Fruit fly (Drosophila melanogaster) whole organism, embryonic: Measurements from ENCODE around the gene Rab26.
A peak's percentile ranks its signal among the peaks of the same experiment; 100 is the strongest.

Source experiments
- Atf6 ChIP-seq: fragments of 200-800 bp; sonication (Bioruptor generic); IDR thresholded peaks from 2 replicates; pipeline ENCODE4 v1.3.6; 2022; ENCODE audit warnings: missing biosample characterization, missing genetic modification characterization
- CG10431 ChIP-seq: fragments of 200-800 bp; sonication (Bioruptor generic); optimal IDR thresholded peaks from 3 replicates; lab custom pipeline; 2018; ENCODE audit warnings: missing biosample characterization, mild to moderate bottlenecking, missing genetic modification characterization
- CG11093 ChIP-seq: fragments of 200-800 bp; sonication (Bioruptor generic); IDR thresholded peaks from 3 replicates; pipeline ENCODE4 v1.3.6; 2022; ENCODE audit warnings: missing biosample characterization, missing genetic modification characterization
- CG12219 ChIP-seq: fragments of 200-800 bp; sonication (Bioruptor generic); optimal IDR thresholded peaks from 3 replicates; lab custom pipeline; 2018; ENCODE audit warnings: missing biosample characterization, mild to moderate bottlenecking, missing genetic modification characterization
- CG12942 ChIP-seq: fragments of 200-800 bp; sonication (Bioruptor generic); optimal IDR thresholded peaks from 3 replicates; lab custom pipeline; 2016; ENCODE audit warnings: missing biosample characterization, missing genetic modification characterization
- CG13424 ChIP-seq: fragments of 200-800 bp; sonication (Bioruptor generic); optimal IDR thresholded peaks from 2 replicates; lab custom pipeline; 2019; ENCODE audit warnings: missing biosample characterization, mild to moderate bottlenecking, missing genetic modification characterization, moderate library complexity
- CG14014 ChIP-seq: fragments of 200-800 bp; sonication (Bioruptor generic); IDR thresholded peaks from 2 replicates; pipeline ENCODE4 v1.3.6; 2022; ENCODE audit warnings: missing biosample characterization, missing genetic modification characterization
- CG15601 ChIP-seq: fragments of 200-800 bp; sonication (Bioruptor generic); optimal IDR thresholded peaks from 3 replicates; lab custom pipeline; 2019; ENCODE audit warnings: missing biosample characterization, mild to moderate bottlenecking, missing genetic modification characterization, moderate library complexity
- CG2712 ChIP-seq: fragments of 200-800 bp; optimal IDR thresholded peaks from 3 replicates; lab custom pipeline; 2019; ENCODE audit warnings: missing biosample characterization, mild to moderate bottlenecking, missing genetic modification characterization, moderate library complexity
- CG31388 ChIP-seq: fragments of 200-800 bp; sonication (Bioruptor generic); optimal IDR thresholded peaks from 2 replicates; lab custom pipeline; 2016; ENCODE audit warnings: missing biosample characterization, missing genetic modification characterization
- CG32767 ChIP-seq: fragments of 200-800 bp; sonication (Bioruptor generic); IDR thresholded peaks from 2 replicates; pipeline ENCODE4 v1.3.6; 2022; ENCODE audit warnings: missing biosample characterization, missing genetic modification characterization
- CG7839 ChIP-seq: fragments of 200-800 bp; sonication (Bioruptor generic); optimal IDR thresholded peaks from 3 replicates; lab custom pipeline; 2018; ENCODE audit warnings: missing biosample characterization, mild to moderate bottlenecking, missing genetic modification characterization, moderate library complexity
- CG8290 ChIP-seq, 3 experiments: fragments of 200-800 bp; sonication (Bioruptor generic); optimal IDR thresholded peaks; 2 replicates each; lab custom pipeline; 2016 to 2019; ENCODE audit warnings: missing biosample characterization in 3 of 3, missing genetic modification characterization in 3 of 3, mild to moderate bottlenecking in 2 of 3, moderate library complexity in 1 of 3
- CG9609 ChIP-seq: fragments of 200-800 bp; sonication (Bioruptor generic); optimal IDR thresholded peaks from 3 replicates; lab custom pipeline; 2016; ENCODE audit warnings: missing biosample characterization, missing genetic modification characterization
- CG9797 ChIP-seq: fragments of 200-800 bp; sonication (Bioruptor generic); optimal IDR thresholded peaks from 3 replicates; lab custom pipeline; 2018; ENCODE audit warnings: missing biosample characterization, mild to moderate bottlenecking, missing genetic modification characterization
- Chrac-16 ChIP-seq: fragments of 200-800 bp; sonication (Bioruptor generic); optimal IDR thresholded peaks from 3 replicates; lab custom pipeline; 2016; ENCODE audit warnings: missing biosample characterization, missing genetic modification characterization
- Dek ChIP-seq: fragments of 200-800 bp; sonication (Bioruptor generic); optimal IDR thresholded peaks from 3 replicates; lab custom pipeline; 2019; ENCODE audit warnings: missing biosample characterization, mild to moderate bottlenecking, missing genetic modification characterization, moderate library complexity
- Dp ChIP-seq: fragments of 200-800 bp; sonication (Bioruptor generic); optimal IDR thresholded peaks from 2 replicates; lab custom pipeline; 2018; ENCODE audit warnings: missing biosample characterization, mild to moderate bottlenecking, missing genetic modification characterization, moderate library complexity
- Dref ChIP-seq: fragments of 200-800 bp; sonication (Bioruptor generic); IDR thresholded peaks from 2 replicates; pipeline ENCODE4 v1.3.6; 2022; ENCODE audit warnings: missing biosample characterization, missing genetic modification characterization
- E2f2 ChIP-seq: fragments of 200-800 bp; sonication (Bioruptor generic); IDR thresholded peaks from 2 replicates; pipeline ENCODE4 v1.3.6; 2022; ENCODE audit warnings: missing biosample characterization, missing genetic modification characterization
- Elba2 ChIP-seq: fragments of 200-800 bp; sonication (Bioruptor generic); optimal IDR thresholded peaks from 3 replicates; lab custom pipeline; 2016; ENCODE audit warnings: missing biosample characterization, missing genetic modification characterization
- Fer1 ChIP-seq: fragments of 200-800 bp; sonication (Bioruptor generic); optimal IDR thresholded peaks from 2 replicates; lab custom pipeline; 2017; ENCODE audit warnings: missing biosample characterization, mild to moderate bottlenecking, missing genetic modification characterization
- H15 ChIP-seq: fragments of 200-800 bp; sonication (Bioruptor generic); IDR thresholded peaks from 3 replicates; pipeline ENCODE4 v1.3.6; 2022; ENCODE audit warnings: missing biosample characterization, missing genetic modification characterization
- HmgD ChIP-seq: fragments of 200-800 bp; sonication (Bioruptor generic); optimal IDR thresholded peaks from 3 replicates; lab custom pipeline; 2016; ENCODE audit warnings: missing biosample characterization, missing genetic modification characterization
- Hr3 ChIP-seq: fragments of 200-800 bp; sonication (Bioruptor generic); optimal IDR thresholded peaks from 3 replicates; lab custom pipeline; 2016; ENCODE audit warnings: missing biosample characterization, missing genetic modification characterization
- Max ChIP-seq: fragments of 200-800 bp; sonication (Bioruptor generic); optimal IDR thresholded peaks from 2 replicates; lab custom pipeline; 2016; ENCODE audit warnings: missing biosample characterization, mild to moderate bottlenecking, missing genetic modification characterization
- Opbp ChIP-seq: fragments of 200-800 bp; sonication (Bioruptor generic); IDR thresholded peaks from 3 replicates; pipeline ENCODE4 v1.3.6; 2022; ENCODE audit warnings: missing biosample characterization, missing genetic modification characterization; ENCODE audit not compliant: partially characterized antibody
- PHDP ChIP-seq: fragments of 200-800 bp; sonication (Bioruptor generic); optimal IDR thresholded peaks from 3 replicates; lab custom pipeline; 2018; ENCODE audit warnings: missing biosample characterization, mild to moderate bottlenecking, missing genetic modification characterization, moderate library complexity
- TFAM ChIP-seq: fragments of 200-800 bp; sonication (Bioruptor generic); optimal IDR thresholded peaks from 2 replicates; lab custom pipeline; 2017; ENCODE audit warnings: missing biosample characterization, missing genetic modification characterization, inconsistent platforms
- Trl ChIP-seq, 3 experiments: fragments of >200 bp in 2 of 3; fragments of 200-800 bp in 1 of 3; sonication (Bioruptor generic) in 1 of 3; optimal IDR thresholded peaks; 2 replicates in 1 of 3; 3 replicates in 2 of 3; lab custom pipeline; 2016 to 2017; ENCODE audit warnings: missing biosample characterization in 1 of 3, missing genetic modification characterization in 1 of 3
- ara ChIP-seq: fragments of 200-800 bp; sonication (Bioruptor generic); IDR thresholded peaks from 2 replicates; pipeline ENCODE4 v1.3.6; 2022; ENCODE audit warnings: missing biosample characterization, missing genetic modification characterization
- bab2 ChIP-seq: fragments of 200-800 bp; sonication (Bioruptor generic); optimal IDR thresholded peaks from 2 replicates; lab custom pipeline; 2016; ENCODE audit warnings: missing biosample characterization, missing genetic modification characterization
- bbx ChIP-seq: fragments of 200-800 bp; sonication (Bioruptor generic); IDR thresholded peaks from 2 replicates; pipeline ENCODE4 v1.3.6; 2022; ENCODE audit warnings: missing biosample characterization, missing genetic modification characterization; ENCODE audit not compliant: partially characterized antibody
- corto ChIP-seq: fragments of 200-800 bp; sonication (Bioruptor generic); optimal IDR thresholded peaks from 2 replicates; lab custom pipeline; 2016; ENCODE audit warnings: missing biosample characterization, mild to moderate bottlenecking, missing genetic modification characterization, moderate library complexity
- cwo ChIP-seq: fragments of 200-800 bp; sonication (Bioruptor generic); optimal IDR thresholded peaks from 3 replicates; lab custom pipeline; 2017; ENCODE audit warnings: missing biosample characterization, missing genetic modification characterization, mild to moderate bottlenecking, moderate library complexity, missing genetic modification reagents
- eyg ChIP-seq: fragments of 200-800 bp; sonication (Bioruptor generic); optimal IDR thresholded peaks from 3 replicates; lab custom pipeline; 2016; ENCODE audit warnings: missing biosample characterization, missing genetic modification characterization
- ftz-f1 ChIP-seq: fragments of 200-800 bp; sonication (Bioruptor generic); optimal IDR thresholded peaks from 2 replicates; lab custom pipeline; 2016; ENCODE audit warnings: missing biosample characterization, missing genetic modification characterization
- gfzf ChIP-seq: fragments of 200-800 bp; sonication (Bioruptor generic); optimal IDR thresholded peaks from 2 replicates; lab custom pipeline; 2016; ENCODE audit warnings: missing biosample characterization, mild to moderate bottlenecking, missing genetic modification characterization, moderate library complexity
- kah ChIP-seq: fragments of 200-800 bp; sonication (Bioruptor generic); optimal IDR thresholded peaks from 2 replicates; lab custom pipeline; 2018; ENCODE audit warnings: missing biosample characterization, mild to moderate bottlenecking, missing genetic modification characterization
- lola ChIP-seq, 3 experiments: fragments of >200 bp in 2 of 3; fragments of 200-800 bp in 1 of 3; sonication (Bioruptor generic) in 1 of 3; optimal IDR thresholded peaks; 2 replicates each; lab custom pipeline; 2017 to 2019; ENCODE audit warnings: missing biosample characterization in 3 of 3, missing genetic modification characterization in 3 of 3, mild to moderate bottlenecking in 1 of 3, moderate library complexity in 1 of 3
- pita ChIP-seq: fragments of 200-800 bp; sonication (Bioruptor generic); optimal IDR thresholded peaks from 2 replicates; lab custom pipeline; 2017; ENCODE audit warnings: missing biosample characterization, mild to moderate bottlenecking, missing genetic modification characterization
- pzg ChIP-seq: fragments of 200-800 bp; sonication (Bioruptor generic); optimal IDR thresholded peaks from 3 replicates; lab custom pipeline; 2018; ENCODE audit warnings: missing biosample characterization, mild to moderate bottlenecking, missing genetic modification characterization, moderate library complexity
- row ChIP-seq: fragments of 200-800 bp; sonication (Bioruptor generic); IDR thresholded peaks from 3 replicates; pipeline ENCODE4 v1.3.6; 2022; ENCODE audit warnings: missing biosample characterization, missing genetic modification characterization
- run ChIP-seq: fragments of 200-800 bp; sonication (Bioruptor generic); optimal IDR thresholded peaks from 3 replicates; lab custom pipeline; 2018; ENCODE audit warnings: missing biosample characterization, mild to moderate bottlenecking, missing genetic modification characterization
- sima ChIP-seq: fragments of 200-800 bp; sonication (Bioruptor generic); optimal IDR thresholded peaks from 2 replicates; lab custom pipeline; 2016; ENCODE audit warnings: missing biosample characterization, missing genetic modification characterization
- sob ChIP-seq: fragments of 200-800 bp; sonication (Bioruptor generic); IDR thresholded peaks from 2 replicates; pipeline ENCODE4 v1.3.6; 2022; ENCODE audit warnings: missing biosample characterization, missing genetic modification characterization
- stwl ChIP-seq: fragments of 200-800 bp; sonication (Bioruptor generic); optimal IDR thresholded peaks from 3 replicates; lab custom pipeline; 2018; ENCODE audit warnings: missing biosample characterization, mild to moderate bottlenecking, missing genetic modification characterization, moderate library complexity
- unpg ChIP-seq: fragments of 200-800 bp; sonication (Bioruptor generic); optimal IDR thresholded peaks from 3 replicates; lab custom pipeline; 2018; ENCODE audit warnings: missing biosample characterization, mild to moderate bottlenecking, missing genetic modification characterization, moderate library complexity

Rab26 gene

dm6 chr3L:21317416-21318259 lies 936 bp upstream of the Rab26 start, which contains the start of gene Pc (continued):
- TF ChIP-seq Opbp (GFP tag; lab: Robert Waterston, UW) = peak; percentile 86
- peak; percentile 13 for TF ChIP-seq CG8290 (GFP tag; optimal IDR thresholded peaks at IDR 0.05; lab: Kevin White, UChicago)
- peak in 1 of 2 experiments; percentile 78 for TF ChIP-seq CG8290 (tag; optimal IDR thresholded peaks at IDR 0.05; lab: Kevin White, UChicago)
- no peak for TF ChIP-seq ara (GFP tag; lab: Robert Waterston, UW)
- TF ChIP-seq corto = no peak
- TF ChIP-seq CG31388 = no peak
- TF ChIP-seq bbx (GFP tag; lab: Robert Waterston, UW) = peak; percentile 88
- no peak for TF ChIP-seq Fer1 (GFP tag; lab: Kevin White, UChicago)
- no peak for TF ChIP-seq Chrac-16 (GFP tag; lab: Kevin White, UChicago)
- no peak for TF ChIP-seq eyg (GFP tag; lab: Kevin White, UChicago)
- no peak for TF ChIP-seq Atf6
- TF ChIP-seq kah (GFP tag; lab: Kevin White, UChicago) = no peak
- no peak for TF ChIP-seq CG12219 (GFP tag; lab: Kevin White, UChicago)
- peak; percentile 25 for TF ChIP-seq ftz-f1 (GFP tag; lab: Kevin White, UChicago)
- no peak for TF ChIP-seq unpg (GFP tag; lab: Kevin White, UChicago)
- TF ChIP-seq CG12942 (GFP tag; lab: Kevin White, UChicago) = no peak
- TF ChIP-seq pzg (GFP tag; lab: Kevin White, UChicago) = peak; percentile 98
- TF ChIP-seq sob = peak; percentile 48; the same call in 1 of the 2 replicates
- peak; percentile 4 for TF ChIP-seq CG9609 (GFP tag; lab: Kevin White, UChicago)
- TF ChIP-seq CG2712 (tag; lab: Kevin White, UChicago) = peak; percentile 79
- peak; percentile 5 for TF ChIP-seq CG13424 (tag; lab: Kevin White, UChicago)
- TF ChIP-seq CG7839 = peak; percentile 9
- no peak for TF ChIP-seq CG11093 (GFP tag; lab: Robert Waterston, UW)
- TF ChIP-seq row (GFP tag; lab: Robert Waterston, UW) = peak; percentile 18; the same call in 1 of the 3 replicates
- TF ChIP-seq HmgD = peak; percentile 83
- peak in 1 of 3 experiments; percentile 20 for TF ChIP-seq lola (GFP tag; optimal IDR thresholded peaks at IDR 0.05; lab: Kevin White, UChicago)
- no peak for TF ChIP-seq Hr3
- no peak for TF ChIP-seq TFAM
- no peak for TF ChIP-seq PHDP (tag; lab: Kevin White, UChicago)
- no peak for TF ChIP-seq CG10431
- TF ChIP-seq CG9797 = peak; percentile 88
- TF ChIP-seq CG15601 (tag; lab: Kevin White, UChicago) = peak; percentile 32
- peak; percentile 87 for TF ChIP-seq pita (GFP tag; lab: Kevin White, UChicago)
- no peak for TF ChIP-seq bab2
- TF ChIP-seq stwl (tag; lab: Kevin White, UChicago) = peak; percentile 89
- peak; percentile 97 for TF ChIP-seq Dref
- TF ChIP-seq E2f2 (GFP tag; lab: Robert Waterston, UW) = peak; percentile 64
- TF ChIP-seq CG14014 (GFP tag; lab: Robert Waterston, UW) = no peak
- no peak for TF ChIP-seq cwo
- TF ChIP-seq Max (GFP tag; lab: Kevin White, UChicago) = peak; percentile 30
- peak; percentile 34 for TF ChIP-seq sima
- peak; percentile 86 for TF ChIP-seq gfzf (GFP tag; lab: Kevin White, UChicago)
- peak; percentile 39 for TF ChIP-seq Dek
- no peak for TF ChIP-seq Elba2 (GFP tag; lab: Kevin White, UChicago)
- TF ChIP-seq CG32767 (GFP tag; lab: Robert Waterston, UW) = no peak
- no peak for TF ChIP-seq run (tag; lab: Kevin White, UChicago)
- TF ChIP-seq H15 (GFP tag; lab: Robert Waterston, UW) = no peak
- peak; percentile 66 for TF ChIP-seq Dp (GFP tag; lab: Kevin White, UChicago)
- no peak for TF ChIP-seq Trl (optimal IDR thresholded peaks at IDR 0.05; lab: Kevin White, UChicago)
- peak; percentile 13 for TF ChIP-seq Trl (GFP tag; optimal IDR thresholded peaks at IDR 0.05; lab: Kevin White, UChicago)
